Worm (Caenorhabditis elegans): Measurements from ENCODE around the gene srh-282.
A peak's percentile ranks its signal among the peaks of the same experiment; 100 is the strongest.

Gene srh-282

DNA sequence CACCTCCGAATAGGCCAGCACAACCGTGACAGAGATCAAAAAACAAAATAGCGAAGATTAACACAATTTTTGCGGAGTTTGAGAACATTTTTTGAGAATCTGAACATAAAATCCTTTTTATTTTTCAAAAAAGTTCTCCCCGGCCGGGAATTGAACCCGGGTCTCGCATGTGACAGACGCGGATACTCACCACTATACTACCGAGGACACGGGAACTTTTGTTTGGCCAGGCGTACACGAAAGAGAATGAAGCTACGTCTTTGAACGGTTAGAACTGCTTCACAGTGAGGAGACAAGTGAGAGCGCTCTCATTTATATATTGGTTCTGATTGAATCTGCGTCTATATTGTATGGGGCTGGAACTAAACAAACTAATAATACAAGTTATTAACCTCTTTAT lies 49.3 kb upstream of the srh-282 start, which contains the start of gene grl-26 (continued):
- TF ChIP-seq nfya-1 (tag; optimal IDR thresholded peaks at IDR 0.05; ENCODE audit: borderline replicate concordance, insufficient read depth) = no peak
- TF ChIP-seq madf-6 (GFP tag; IDR thresholded peaks at IDR 0.05) = peak; percentile 33; the same call in 1 of the 2 replicates
- TF ChIP-seq unc-62 (GFP tag; optimal IDR thresholded peaks at IDR 0.05) = no peak
- TF ChIP-seq D2030.7 (GFP tag; IDR thresholded peaks at IDR 0.05) = peak; percentile 78
- TF ChIP-seq sdz-38 (tag; optimal IDR thresholded peaks at IDR 0.05) = no peak
- TF ChIP-seq B0336.3 (GFP tag; IDR thresholded peaks at IDR 0.05) = peak; percentile 24; the same call in 1 of the 2 replicates
- TF ChIP-seq Y67H2A.10 (GFP tag; conservative IDR thresholded peaks at IDR 0.05) = no peak
- peak; percentile 90 for TF ChIP-seq B0261.1 (tag; optimal IDR thresholded peaks at IDR 0.05)
- TF ChIP-seq snpc-1.3 (tag; optimal IDR thresholded peaks at IDR 0.05; ENCODE audit: insufficient read depth) = peak; percentile 52
- TF ChIP-seq snpc-3.4 (tag; optimal IDR thresholded peaks at IDR 0.05) = peak; percentile 63
- peak; percentile 58 for TF ChIP-seq somi-1 (GFP tag; optimal IDR thresholded peaks at IDR 0.05)
- TF ChIP-seq F52B5.7 (tag; optimal IDR thresholded peaks at IDR 0.05) = peak; percentile 33
- TF ChIP-seq ccch-3 (GFP tag; optimal IDR thresholded peaks at IDR 0.05) = no peak
- no peak for TF ChIP-seq F55B11.4 (tag; optimal IDR thresholded peaks at IDR 0.05; ENCODE audit: borderline replicate concordance, insufficient read depth)
- TF ChIP-seq Y56A3A.18 (GFP tag; IDR thresholded peaks at IDR 0.05) = peak; percentile 85
- peak; percentile 71 for TF ChIP-seq hmg-1.2 (GFP tag; IDR thresholded peaks at IDR 0.05)
- TF ChIP-seq ztf-18 (tag; optimal IDR thresholded peaks at IDR 0.05) = peak; percentile 68
- no peak for TF ChIP-seq F57C9.4 (tag; optimal IDR thresholded peaks at IDR 0.05)
- peak; percentile 82 for TF ChIP-seq dox-1 (GFP tag; IDR thresholded peaks at IDR 0.05)
- TF ChIP-seq mcd-1 (GFP tag; IDR thresholded peaks at IDR 0.05) = peak; percentile 63
- peak; percentile 28 for TF ChIP-seq B0035.1 (tag; optimal IDR thresholded peaks at IDR 0.05)
- 0 out of 2 replicates have a peak, but pooled peaks have one; percentile 15 for TF ChIP-seq nhr-120 (GFP tag; IDR thresholded peaks at IDR 0.05)
- TF ChIP-seq F23B12.7 (tag; optimal IDR thresholded peaks at IDR 0.05; ENCODE audit: insufficient read depth) = peak; percentile 89
- peak; percentile 55 for TF ChIP-seq attf-5 (GFP tag; optimal IDR thresholded peaks at IDR 0.05)
- no peak for TF ChIP-seq sptf-2 (GFP tag; optimal IDR thresholded peaks at IDR 0.05)
- TF ChIP-seq dpl-1 (GFP tag; optimal IDR thresholded peaks at IDR 0.05) = no peak
- TF ChIP-seq mes-4 (tag; optimal IDR thresholded peaks at IDR 0.05) = peak; percentile 85
- TF ChIP-seq lin-54 (GFP tag; optimal IDR thresholded peaks at IDR 0.05) = peak; percentile 58
- no peak for TF ChIP-seq madf-8 (GFP tag; conservative IDR thresholded peaks at IDR 0.05)
- no peak for TF ChIP-seq lin-35 (GFP tag; optimal IDR thresholded peaks at IDR 0.05)
- no peak for TF ChIP-seq T26A5.8 (tag; optimal IDR thresholded peaks at IDR 0.05)
- 0 out of 2 replicates have a peak, but pooled peaks have one; percentile 62 for TF ChIP-seq egl-44 (GFP tag; IDR thresholded peaks at IDR 0.05)
- TF ChIP-seq aptf-3 (GFP tag; IDR thresholded peaks at IDR 0.05) = no peak
- peak; percentile 65; the same call in 1 of the 2 replicates for TF ChIP-seq ekl-4 (GFP tag; IDR thresholded peaks at IDR 0.05)
- peak; percentile 89 for TF ChIP-seq him-1 (tag; optimal IDR thresholded peaks at IDR 0.05)
- TF ChIP-seq snpc-1.1 (tag; optimal IDR thresholded peaks at IDR 0.05; ENCODE audit: insufficient read depth) = peak; percentile 42
- peak; percentile 75 for TF ChIP-seq pbrm-1 (GFP tag; IDR thresholded peaks at IDR 0.05)
- TF ChIP-seq ztf-26 (tag; optimal IDR thresholded peaks at IDR 0.05) = peak; percentile 74
- no peak for TF ChIP-seq C17E4.6 (GFP tag; IDR thresholded peaks at IDR 0.05)
- TF ChIP-seq tbp1 (GFP tag; optimal IDR thresholded peaks at IDR 0.05) = peak; percentile 98
- no peak for TF ChIP-seq bed-1 (GFP tag; IDR thresholded peaks at IDR 0.05)
- TF ChIP-seq Y79H2A.3 (GFP tag; conservative IDR thresholded peaks at IDR 0.05) = 0 out of 2 replicates have a peak, but pooled peaks have one; percentile 22
- 0 out of 2 replicates have a peak, but pooled peaks have one; percentile 29 for TF ChIP-seq Y53G8AR.9 (GFP tag; conservative IDR thresholded peaks at IDR 0.05)
- peak; percentile 86 for TF ChIP-seq ceh-40 (GFP tag; IDR thresholded peaks at IDR 0.05)
- TF ChIP-seq rpc-1 (optimal IDR thresholded peaks at IDR 0.05) = peak; percentile 93
- TF ChIP-seq rpc-1 (tag; optimal IDR thresholded peaks at IDR 0.05) = peak; percentile 96
- TF ChIP-seq F39B2.1 (GFP tag; IDR thresholded peaks at IDR 0.05) = no peak
- no peak for TF ChIP-seq zfh-2 (GFP tag; conservative IDR thresholded peaks at IDR 0.05)

Data from whole organism, young adult.